Worm (Caenorhabditis elegans): ENCODE measurements around the gene ilys-2.

Gene ilys-2

ce11 chrIV:2466249-2466648, 1.2 kb upstream of the ilys-2 start:
- TF ChIP-seq tbx-2 (tag; optimal IDR thresholded peaks at IDR 0.05) (no peak), C08G9.2 (tag; optimal IDR thresholded peaks at IDR 0.05) (no peak), ceh-22 (tag; optimal IDR thresholded peaks at IDR 0.05) (no peak), sdc-2 (tag; optimal IDR thresholded peaks at IDR 0.05) (no peak), ref-2 (tag; optimal IDR thresholded peaks at IDR 0.05) (no peak), K02D7.2 (tag; optimal IDR thresholded peaks at IDR 0.05) (no peak), elt-4 (tag; optimal IDR thresholded peaks at IDR 0.05) (no peak), rnt-1 (tag; optimal IDR thresholded peaks at IDR 0.05) (no peak), fkh-6 (tag; optimal IDR thresholded peaks at IDR 0.05) (no peak), pha-4 (tag; optimal IDR thresholded peaks at IDR 0.05) (no peak), lin-11 (tag; optimal IDR thresholded peaks at IDR 0.05) (no peak), ceh-14 (tag; optimal IDR thresholded peaks at IDR 0.05) (no peak), pqm-1 (tag; optimal IDR thresholded peaks at IDR 0.05) (no peak)

- TF ChIP-seq ref-2 (tag; optimal IDR thresholded peaks at IDR 0.05): no peak
- no peak for TF ChIP-seq hlh-6 (tag; optimal IDR thresholded peaks at IDR 0.05)
- no peak for TF ChIP-seq ceh-2 (tag; optimal IDR thresholded peaks at IDR 0.05)
Measured at ce11 chrIV:2470114-2470513, 2.6 kb downstream of the ilys-2 start, which contains the start of gene ilys-1. Gene ilys-1 (plus strand): TSS chrIV:2470414.

- TF ChIP-seq syd-9 (tag; optimal IDR thresholded peaks at IDR 0.05): no peak
- TF ChIP-seq dve-1 (tag; optimal IDR thresholded peaks at IDR 0.05): no peak
- no peak for TF ChIP-seq npax-4 (tag; optimal IDR thresholded peaks at IDR 0.05)
- no peak for TF ChIP-seq pat-9 (tag; optimal IDR thresholded peaks at IDR 0.05)
- TF ChIP-seq tbx-7 (tag; optimal IDR thresholded peaks at IDR 0.05): no peak
- TF ChIP-seq hlh-15 (tag; optimal IDR thresholded peaks at IDR 0.05): no peak
- no peak for TF ChIP-seq sox-2 (GFP tag; IDR thresholded peaks at IDR 0.05)
- TF ChIP-seq Y22D7AL.16 (tag; optimal IDR thresholded peaks at IDR 0.05): no peak
- no peak for TF ChIP-seq gmeb-2 (tag; optimal IDR thresholded peaks at IDR 0.05)
- no peak for TF ChIP-seq lin-11 (tag; optimal IDR thresholded peaks at IDR 0.05)
- no peak for TF ChIP-seq unc-86 (tag; optimal IDR thresholded peaks at IDR 0.05)
- no peak for TF ChIP-seq pha-2 (tag; optimal IDR thresholded peaks at IDR 0.05)
- TF ChIP-seq zip-5 (tag; optimal IDR thresholded peaks at IDR 0.05): no peak
- no peak for TF ChIP-seq pax-1 (tag; optimal IDR thresholded peaks at IDR 0.05)
- no peak for TF ChIP-seq ceh-22 (tag; optimal IDR thresholded peaks at IDR 0.05)
- no peak for TF ChIP-seq mec-3 (tag; optimal IDR thresholded peaks at IDR 0.05; ENCODE audit: borderline replicate concordance)
- TF ChIP-seq ref-2 (tag; optimal IDR thresholded peaks at IDR 0.05): no peak
Measured at ce11 chrIV:2476386-2476785, 8.9 kb downstream of the ilys-2 start, which contains the start of gene grd-16. Gene grd-16 (plus strand): TSS chrIV:2476686.

- no peak for TF ChIP-seq Y22D7AL.16 (tag; optimal IDR thresholded peaks at IDR 0.05)
- TF ChIP-seq tbx-2 (tag; optimal IDR thresholded peaks at IDR 0.05): no peak
- TF ChIP-seq hlh-6 (tag; optimal IDR thresholded peaks at IDR 0.05): no peak
- TF ChIP-seq hlh-13 (GFP tag; optimal IDR thresholded peaks at IDR 0.05): no peak
- TF ChIP-seq dmd-4 (tag; optimal IDR thresholded peaks at IDR 0.05; ENCODE audit: borderline replicate concordance): no peak
- TF ChIP-seq zip-5 (tag; optimal IDR thresholded peaks at IDR 0.05): no peak
- no peak for TF ChIP-seq pros-1 (tag; optimal IDR thresholded peaks at IDR 0.05)
- TF ChIP-seq ceh-18 (tag; optimal IDR thresholded peaks at IDR 0.05): no peak
- TF ChIP-seq nhr-11 (tag; optimal IDR thresholded peaks at IDR 0.05): no peak
Measured at ce11 chrIV:2481955-2482354, 14.5 kb downstream of the ilys-2 start, which contains the start of gene Y69A2AL.2. Gene Y69A2AL.2 (plus strand): TSS chrIV:2482255.

DNA sequence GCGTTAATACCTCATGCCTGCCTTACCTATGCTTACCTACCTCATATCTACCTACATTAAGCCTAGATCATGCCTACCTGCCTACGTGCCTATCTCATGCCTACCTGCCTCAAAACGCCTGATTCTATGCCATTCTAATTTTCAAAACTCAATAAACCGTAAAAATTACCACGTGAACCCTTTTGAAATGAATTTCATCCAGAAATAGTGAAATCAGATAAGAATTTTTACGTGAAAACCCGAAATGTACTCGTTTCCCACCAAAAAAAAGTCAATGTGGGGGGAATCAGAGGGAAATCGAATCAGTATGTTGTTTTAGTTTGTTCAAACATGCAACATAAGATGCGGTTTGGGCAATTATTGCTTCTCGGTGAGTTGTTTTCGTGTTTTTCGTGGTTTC, 21.0 kb downstream of the ilys-2 start, which contains the start of gene Y69A2AR.19:
Gene Y69A2AR.19, plus strand, starts transcription at position 301 of the 400 bp plus-strand sequence.
- TF ChIP-seq ceh-45 (GFP tag; IDR thresholded peaks at IDR 0.05) (no peak), fax-1 (tag; optimal IDR thresholded peaks at IDR 0.05) (no peak), pat-9 (tag; optimal IDR thresholded peaks at IDR 0.05) (no peak), C08G9.2 (tag; optimal IDR thresholded peaks at IDR 0.05) (no peak), lin-11 (tag; optimal IDR thresholded peaks at IDR 0.05) (no peak), K02D7.2 (tag; optimal IDR thresholded peaks at IDR 0.05) (no peak), ceh-14 (tag; optimal IDR thresholded peaks at IDR 0.05) (no peak), ceh-9 (tag; optimal IDR thresholded peaks at IDR 0.05) (no peak), syd-9 (tag; optimal IDR thresholded peaks at IDR 0.05) (no peak), nfya-1 (tag; optimal IDR thresholded peaks at IDR 0.05) (no peak), dmd-4 (tag; optimal IDR thresholded peaks at IDR 0.05; ENCODE audit: borderline replicate concordance) (no peak)
